Worm (Caenorhabditis elegans) whole organism, L3 larva: ENCODE measurements around the gene T01G6.1.

Source experiments
- R02D3.7 ChIP-seq: fragments of 150-350 bp; optimal IDR thresholded peaks from 2 replicates; lab custom pipeline; 2014; ENCODE audit warnings: missing biosample characterization, missing genetic modification characterization
- ama-1 ChIP-seq: fragments of 150-350 bp; optimal IDR thresholded peaks from 2 replicates; lab custom pipeline; 2018
- nhr-237 ChIP-seq: fragments of 150-350 bp; optimal IDR thresholded peaks from 2 replicates; lab custom pipeline; 2014; ENCODE audit warnings: missing biosample characterization, missing genetic modification characterization
- pha-4 ChIP-seq: fragments of 150-350 bp; optimal IDR thresholded peaks from 2 replicates; lab custom pipeline; 2014; ENCODE audit warnings: missing biosample characterization, missing genetic modification reagents, missing genetic modification characterization
- pqm-1 ChIP-seq: fragments of 150-350 bp; optimal IDR thresholded peaks from 2 replicates; lab custom pipeline; 2017; ENCODE audit warnings: missing biosample characterization, missing genetic modification characterization, inconsistent platforms
- unc-39 ChIP-seq: sonication (generic microtip); optimal IDR thresholded peaks from 4 replicates; lab custom pipeline; 2017; ENCODE audit warnings: missing biosample characterization, missing genetic modification characterization
- ztf-4 ChIP-seq: fragments of 150-350 bp; optimal IDR thresholded peaks from 2 replicates; lab custom pipeline; 2014; ENCODE audit warnings: missing biosample characterization, missing genetic modification characterization

ce11 chrV:467507-467906 lies 30.0 kb upstream of the T01G6.1 start:
- TF ChIP-seq unc-39 (tag; lab: Kevin White, UChicago) = no peak
- TF ChIP-seq nhr-237 (tag; lab: Kevin White, UChicago) = no peak
- TF ChIP-seq ama-1 (lab: Kevin White, UChicago) = no peak
- TF ChIP-seq ztf-4 (tag; lab: Kevin White, UChicago) = no peak
- no peak for TF ChIP-seq pqm-1 (tag; lab: Kevin White, UChicago)
- TF ChIP-seq R02D3.7 (tag; lab: Kevin White, UChicago) = no peak
- no peak for TF ChIP-seq pha-4 (tag; lab: Kevin White, UChicago)
